Comparison of ENCODE assay signal across 4 fruit fly cellular contexts in the genomic region with DNA sequence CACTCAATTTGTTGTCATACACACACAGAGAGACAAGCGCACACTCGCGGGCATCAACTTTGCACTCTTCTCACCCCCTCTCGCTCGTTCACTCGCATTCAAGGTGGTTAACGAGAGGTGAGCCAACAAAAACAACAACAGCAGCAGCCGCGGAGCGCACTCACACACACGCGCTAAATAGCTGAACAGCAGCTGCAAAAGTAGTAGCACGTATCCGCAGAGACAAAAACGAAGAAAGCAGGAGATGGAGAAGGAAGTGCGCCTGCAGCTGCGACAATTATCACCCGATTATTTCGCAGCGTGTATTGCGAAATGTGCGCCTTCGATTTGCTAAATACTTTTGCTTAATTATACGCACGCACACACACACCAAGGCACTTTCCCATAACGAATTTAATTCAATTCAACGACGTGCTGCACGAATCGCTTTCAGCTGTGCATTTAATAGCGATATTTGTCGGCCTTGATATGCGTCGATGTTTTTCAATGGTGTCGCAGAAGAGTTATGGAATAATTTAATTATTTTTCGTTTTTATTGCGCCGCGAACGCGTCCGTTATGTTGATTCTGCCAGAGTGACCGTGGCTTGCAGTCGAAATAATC.
TF ChIP-seq lines count a peak whose summit lies in the region.

No protein-coding gene starts in this region.

TF ChIP-seq in whole organism, adult, 20 proteins besides CTCF, POLR2A, EP300 and RAD21 (continued from another document):
- TF ChIP-seq Clk (GFP tag; optimal IDR thresholded peaks at IDR 0.05; lab: Kevin White, UChicago): no peak

TF ChIP-seq in whole organism, embryonic, 481 proteins besides CTCF, POLR2A, EP300 and RAD21 (continued from another document and continues in another):
- TF ChIP-seq CG12391 (tag; optimal IDR thresholded peaks at IDR 0.05; lab: Kevin White, UChicago) (no peak), gfzf (GFP tag; optimal IDR thresholded peaks at IDR 0.05; lab: Kevin White, UChicago) (no peak), gcm2 (GFP tag; optimal IDR thresholded peaks at IDR 0.05; lab: Kevin White, UChicago) (peak; percentile 11), Jarid2 (GFP tag; optimal IDR thresholded peaks at IDR 0.05; lab: Kevin White, UChicago) (no peak), kni (GFP tag; optimal IDR thresholded peaks at IDR 0.05; lab: Kevin White, UChicago) (no peak), dmrt99B (tag; optimal IDR thresholded peaks at IDR 0.05; lab: Kevin White, UChicago) (no peak), CG5953 (GFP tag; IDR thresholded peaks at IDR 0.05; lab: Robert Waterston, UW) (no peak), hbn (GFP tag; IDR thresholded peaks at IDR 0.05; lab: Robert Waterston, UW; ENCODE audit: partially characterized antibody) (no peak), p53 (GFP tag; optimal IDR thresholded peaks at IDR 0.05; lab: Kevin White, UChicago) (no peak), CG3065 (GFP tag; optimal IDR thresholded peaks at IDR 0.05; lab: Kevin White, UChicago) (no peak), Awh (GFP tag; IDR thresholded peaks at IDR 0.05; lab: Robert Waterston, UW) (peak; percentile 58; the same call in 1 of the 2 replicates), Adf1 (GFP tag; IDR thresholded peaks at IDR 0.05; lab: Robert Waterston, UW) (peak; percentile 38; the same call in 1 of the 2 replicates), CG11398 (GFP tag; optimal IDR thresholded peaks at IDR 0.05; lab: Kevin White, UChicago) (peak; percentile 40), ttk (GFP tag; IDR thresholded peaks at IDR 0.05; lab: Robert Waterston, UW) (peak; percentile 39; the same call in 1 of the 2 replicates), Bteb2 (GFP tag; optimal IDR thresholded peaks at IDR 0.05; lab: Kevin White, UChicago) (peak; percentile 17), crol (GFP tag; IDR thresholded peaks at IDR 0.05; lab: Robert Waterston, UW) (peak; percentile 96), eve (GFP tag; optimal IDR thresholded peaks at IDR 0.05; lab: Kevin White, UChicago) (no peak), CG6254 (GFP tag; optimal IDR thresholded peaks at IDR 0.05; lab: Kevin White, UChicago) (no peak), CG13123 (GFP tag; optimal IDR thresholded peaks at IDR 0.05; lab: Kevin White, UChicago) (no peak), CG13424 (tag; optimal IDR thresholded peaks at IDR 0.05; lab: Kevin White, UChicago) (no peak), CG8765 (GFP tag; IDR thresholded peaks at IDR 0.05; lab: Robert Waterston, UW) (no peak), CG2875 (GFP tag; optimal IDR thresholded peaks at IDR 0.05; lab: Kevin White, UChicago) (peak; percentile 3), sisA (GFP tag; IDR thresholded peaks at IDR 0.05; lab: Robert Waterston, UW) (no peak), Hr51 (GFP tag; optimal IDR thresholded peaks at IDR 0.05; lab: Kevin White, UChicago) (peak in 1 of 2 experiments; percentile 32), wek (GFP tag; optimal IDR thresholded peaks at IDR 0.05; lab: Kevin White, UChicago) (peak; percentile 27), CG13624 (GFP tag; optimal IDR thresholded peaks at IDR 0.05; lab: Kevin White, UChicago) (no peak), cg (GFP tag; optimal IDR thresholded peaks at IDR 0.05; lab: Kevin White, UChicago) (peak; percentile 94), lmd (GFP tag; IDR thresholded peaks at IDR 0.05; lab: Robert Waterston, UW) (no peak), Atf3 (GFP tag; optimal IDR thresholded peaks at IDR 0.05; lab: Kevin White, UChicago) (no peak), tap (tag; optimal IDR thresholded peaks at IDR 0.05; lab: Kevin White, UChicago) (no peak), Six4 (GFP tag; optimal IDR thresholded peaks at IDR 0.05; lab: Kevin White, UChicago) (no peak), stwl (tag; optimal IDR thresholded peaks at IDR 0.05; lab: Kevin White, UChicago) (no peak), CG11093 (GFP tag; IDR thresholded peaks at IDR 0.05; lab: Robert Waterston, UW) (no peak), ftz-f1 (GFP tag; optimal IDR thresholded peaks at IDR 0.05; lab: Kevin White, UChicago) (peak; percentile 97), Dad (GFP tag; optimal IDR thresholded peaks at IDR 0.05; lab: Kevin White, UChicago) (no peak), abd-A (tag; optimal IDR thresholded peaks at IDR 0.05; lab: Kevin White, UChicago) (peak; percentile 46), CG8924 (tag; optimal IDR thresholded peaks at IDR 0.05; lab: Kevin White, UChicago) (no peak), stc (GFP tag; IDR thresholded peaks at IDR 0.05; lab: Robert Waterston, UW) (0 out of 2 replicates have a peak, but pooled peaks have one; percentile 18), CG3163 (GFP tag; optimal IDR thresholded peaks at IDR 0.05; lab: Kevin White, UChicago) (peak; percentile 22), pan (optimal IDR thresholded peaks at IDR 0.05; lab: Kevin White, UChicago) (no peak), pan (GFP tag; optimal IDR thresholded peaks at IDR 0.05 in 1 of 2, IDR thresholded peaks at IDR 0.05 in 1 of 2) (peak in 1 of 2 experiments; percentile 17)

TF ChIP-seq in whole organism, prepupa, 60 proteins besides CTCF, POLR2A, EP300 and RAD21 (continued from another document):
- TF ChIP-seq Hr4 (GFP tag; optimal IDR thresholded peaks at IDR 0.05; lab: Kevin White, UChicago): peak; percentile 12
- TF ChIP-seq CG8119 (GFP tag; IDR thresholded peaks at IDR 0.05; lab: Robert Waterston, UW): peak; percentile 57
- peak; percentile 45 for TF ChIP-seq Gug (GFP tag; IDR thresholded peaks at IDR 0.05; lab: Robert Waterston, UW)
- TF ChIP-seq CG6163 (GFP tag; IDR thresholded peaks at IDR 0.05; lab: Robert Waterston, UW): peak; percentile 80
- TF ChIP-seq CG10631 (GFP tag; optimal IDR thresholded peaks at IDR 0.05; lab: Kevin White, UChicago): no peak
- no peak for TF ChIP-seq Ets21C (GFP tag; optimal IDR thresholded peaks at IDR 0.05; lab: Kevin White, UChicago)
- TF ChIP-seq pdm3 (GFP tag; optimal IDR thresholded peaks at IDR 0.05; lab: Kevin White, UChicago): peak; percentile 5
- TF ChIP-seq CG3919 (GFP tag; optimal IDR thresholded peaks at IDR 0.05; lab: Kevin White, UChicago): peak; percentile 38
- TF ChIP-seq Lpt (GFP tag; optimal IDR thresholded peaks at IDR 0.05; lab: Kevin White, UChicago): peak; percentile 50
- peak; percentile 25 for TF ChIP-seq OdsH (GFP tag; optimal IDR thresholded peaks at IDR 0.05; lab: Kevin White, UChicago)
- TF ChIP-seq CG15336 (GFP tag; IDR thresholded peaks at IDR 0.05; lab: Robert Waterston, UW): peak; percentile 56
- peak; percentile 41 for TF ChIP-seq fkh (GFP tag; optimal IDR thresholded peaks at IDR 0.05; lab: Kevin White, UChicago)
- TF ChIP-seq CG8319 (GFP tag; optimal IDR thresholded peaks at IDR 0.05; lab: Kevin White, UChicago): no peak
- no peak for TF ChIP-seq CG6808 (GFP tag; optimal IDR thresholded peaks at IDR 0.05; lab: Kevin White, UChicago)
- no peak for TF ChIP-seq fd85E (GFP tag; optimal IDR thresholded peaks at IDR 0.05; lab: Kevin White, UChicago)
- TF ChIP-seq CG31627 (GFP tag; optimal IDR thresholded peaks at IDR 0.05; lab: Kevin White, UChicago): no peak
- peak; percentile 66 for TF ChIP-seq eg (GFP tag; IDR thresholded peaks at IDR 0.05; lab: Robert Waterston, UW)
- peak; percentile 21 for TF ChIP-seq net (GFP tag; optimal IDR thresholded peaks at IDR 0.05; lab: Kevin White, UChicago)
- TF ChIP-seq Sox15 (GFP tag; optimal IDR thresholded peaks at IDR 0.05; lab: Kevin White, UChicago): no peak
- TF ChIP-seq CG10669 (GFP tag; optimal IDR thresholded peaks at IDR 0.05; lab: Kevin White, UChicago): no peak
- TF ChIP-seq CG32006 (GFP tag; optimal IDR thresholded peaks at IDR 0.05; lab: Kevin White, UChicago): peak; percentile 20
- peak; percentile 56 to 72 for TF ChIP-seq ss (GFP tag; optimal IDR thresholded peaks at IDR 0.05; lab: Kevin White, UChicago)
- TF ChIP-seq acj6 (GFP tag; optimal IDR thresholded peaks at IDR 0.05; lab: Kevin White, UChicago): no peak
- peak; percentile 13 for TF ChIP-seq CG8632 (GFP tag; optimal IDR thresholded peaks at IDR 0.05; lab: Kevin White, UChicago)
- peak; percentile 23 for TF ChIP-seq CG34406 (GFP tag; optimal IDR thresholded peaks at IDR 0.05; lab: Kevin White, UChicago)
- TF ChIP-seq esn (GFP tag; optimal IDR thresholded peaks at IDR 0.05; lab: Kevin White, UChicago): peak; percentile 18
- no peak for TF ChIP-seq Sox102F (GFP tag; optimal IDR thresholded peaks at IDR 0.05; lab: Kevin White, UChicago)
- TF ChIP-seq topi (GFP tag; optimal IDR thresholded peaks at IDR 0.05; lab: Kevin White, UChicago): peak; percentile 17
- no peak for TF ChIP-seq Blimp-1 (GFP tag; optimal IDR thresholded peaks at IDR 0.05; lab: Kevin White, UChicago)

TF ChIP-seq in whole organism, wandering third instar larva, 38 proteins besides CTCF, POLR2A, EP300 and RAD21 (continued from another document):
- TF ChIP-seq lola (GFP tag; optimal IDR thresholded peaks at IDR 0.05; lab: Kevin White, UChicago) (no peak), br (GFP tag; optimal IDR thresholded peaks at IDR 0.05; lab: Kevin White, UChicago) (peak; percentile 55), Hr83 (GFP tag; optimal IDR thresholded peaks at IDR 0.05; lab: Kevin White, UChicago; ENCODE audit: poor library complexity, severe bottlenecking) (peak; percentile 97), CrebA (GFP tag; optimal IDR thresholded peaks at IDR 0.05; lab: Kevin White, UChicago; ENCODE audit: borderline replicate concordance) (no peak), Sp1 (GFP tag; optimal IDR thresholded peaks at IDR 0.05; lab: Kevin White, UChicago) (no peak), brk (GFP tag; optimal IDR thresholded peaks at IDR 0.05; lab: Kevin White, UChicago) (no peak), Dfd (GFP tag; optimal IDR thresholded peaks at IDR 0.05; lab: Kevin White, UChicago) (no peak), ey (GFP tag; optimal IDR thresholded peaks at IDR 0.05; lab: Kevin White, UChicago) (peak; percentile 41), h (GFP tag; optimal IDR thresholded peaks at IDR 0.05; lab: Kevin White, UChicago) (peak; percentile 56), jim (GFP tag; optimal IDR thresholded peaks at IDR 0.05; lab: Kevin White, UChicago) (peak; percentile 89), foxo (GFP tag; optimal IDR thresholded peaks at IDR 0.05; lab: Kevin White, UChicago) (peak in 1 of 2 experiments; percentile 37), Vsx2 (GFP tag; optimal IDR thresholded peaks at IDR 0.05; lab: Kevin White, UChicago; ENCODE audit: partially characterized antibody) (no peak), Abd-B (GFP tag; optimal IDR thresholded peaks at IDR 0.05; lab: Kevin White, UChicago) (no peak)
